Worm (Caenorhabditis elegans) whole organism, L1 larva: ENCODE data around the gene spo-11.

Experiments
- C04F5.9 ChIP-seq: sonication (generic microtip); optimal IDR thresholded peaks from 2 replicates; lab custom pipeline; 2016; ENCODE audit warnings: missing genetic modification characterization, missing compliant biosample characterization
- C34B4.2 ChIP-seq: sonication (generic microtip); optimal IDR thresholded peaks from 2 replicates; lab custom pipeline; 2017; ENCODE audit warnings: mild to moderate bottlenecking, missing genetic modification characterization, missing compliant biosample characterization
- aha-1 ChIP-seq: fragments of 150-350 bp; optimal IDR thresholded peaks from 2 replicates; lab custom pipeline; 2014; ENCODE audit warnings: missing biosample characterization, missing genetic modification characterization
- ama-1 ChIP-seq: fragments of 150-350 bp; optimal IDR thresholded peaks from 2 replicates; lab custom pipeline; 2014
- blmp-1 ChIP-seq: fragments of 150-350 bp; optimal IDR thresholded peaks from 2 replicates; lab custom pipeline; 2014; ENCODE audit warnings: missing biosample characterization, missing genetic modification characterization
- ceh-63 ChIP-seq: fragments of 200-800 bp; sonication (Bioruptor generic); optimal IDR thresholded peaks from 2 replicates; lab custom pipeline; 2018; ENCODE audit warnings: mild to moderate bottlenecking, missing genetic modification characterization, missing compliant biosample characterization
- ceh-82 ChIP-seq, 3 experiments: fragments of 150-350 bp in 1 of 3; sonication (generic microtip) in 2 of 3; optimal IDR thresholded peaks; 2 replicates each; lab custom pipeline; 2014 to 2017; ENCODE audit warnings: missing biosample characterization in 3 of 3, missing genetic modification characterization in 3 of 3
- ceh-88 ChIP-seq: fragments of 200-800 bp; sonication (Bioruptor generic); IDR thresholded peaks from 2 replicates; pipeline ENCODE4 v1.3.6; 2022; ENCODE audit warnings: missing genetic modification characterization, missing compliant biosample characterization
- ceh-90 ChIP-seq: sonication (generic microtip); optimal IDR thresholded peaks from 2 replicates; lab custom pipeline; 2016; ENCODE audit warnings: missing genetic modification characterization, missing compliant biosample characterization
- ces-1 ChIP-seq: fragments of 150-350 bp; optimal IDR thresholded peaks from 2 replicates; lab custom pipeline; 2014; ENCODE audit warnings: missing biosample characterization, missing genetic modification reagents, missing genetic modification characterization
- dsc-1 ChIP-seq: sonication (generic microtip); optimal IDR thresholded peaks from 2 replicates; lab custom pipeline; 2016; ENCODE audit warnings: mild to moderate bottlenecking, missing genetic modification characterization, missing compliant biosample characterization
- efl-1 ChIP-seq, 4 experiments: fragments of 150-350 bp; optimal IDR thresholded peaks in 3 of 4; peaks in 1 of 4; 1 replicate in 1 of 4; 2 replicates in 3 of 4; lab custom pipeline; 2014; ENCODE audit warnings: missing biosample characterization in 2 of 4, missing genetic modification characterization in 2 of 4, missing genetic modification reagents in 2 of 4
- efl-3 ChIP-seq: fragments of 200-800 bp; sonication (Bioruptor generic); optimal IDR thresholded peaks from 2 replicates; lab custom pipeline; 2018; ENCODE audit warnings: mild to moderate bottlenecking, missing genetic modification characterization, missing compliant biosample characterization
- elt-2 ChIP-seq: sonication (generic microtip); optimal IDR thresholded peaks from 2 replicates; lab custom pipeline; 2016; ENCODE audit warnings: missing genetic modification characterization, mild to moderate bottlenecking, inconsistent platforms, missing compliant biosample characterization, missing genetic modification reagents
- elt-3 ChIP-seq, 6 experiments: fragments of 150-350 bp in 1 of 6; sonication (generic microtip); optimal IDR thresholded peaks; 2 replicates each; lab custom pipeline; 2017 to 2018; ENCODE audit warnings: missing biosample characterization in 6 of 6, missing genetic modification characterization in 6 of 6, inconsistent platforms in 1 of 6
- ets-5 ChIP-seq: fragments of 200-800 bp; sonication (Bioruptor generic); IDR thresholded peaks from 2 replicates; pipeline ENCODE4 v1.3.6; 2022; ENCODE audit warnings: missing genetic modification characterization, missing compliant biosample characterization
- fkh-10 ChIP-seq: sonication (generic microtip); optimal IDR thresholded peaks from 2 replicates; lab custom pipeline; 2017; ENCODE audit warnings: missing biosample characterization, missing genetic modification reagents, missing genetic modification characterization
- fkh-8 ChIP-seq: sonication (generic microtip); optimal IDR thresholded peaks from 2 replicates; lab custom pipeline; 2016; ENCODE audit warnings: mild to moderate bottlenecking, missing genetic modification characterization, missing compliant biosample characterization
- fos-1 ChIP-seq: fragments of 150-350 bp; optimal IDR thresholded peaks from 2 replicates; lab custom pipeline; 2014; ENCODE audit warnings: missing biosample characterization, missing genetic modification characterization
- hlh-4 ChIP-seq: sonication (generic microtip); optimal IDR thresholded peaks from 2 replicates; lab custom pipeline; 2016; ENCODE audit warnings: mild to moderate bottlenecking, missing genetic modification characterization, missing compliant biosample characterization
- hpl-2 ChIP-seq: fragments of 150-350 bp; optimal IDR thresholded peaks from 2 replicates; lab custom pipeline; 2014; ENCODE audit warnings: missing biosample characterization, missing genetic modification reagents, missing genetic modification characterization
- isw-1 ChIP-seq: fragments of 200-800 bp; sonication (Bioruptor generic); IDR thresholded peaks from 2 replicates; pipeline ENCODE4 v1.3.6; 2022; ENCODE audit warnings: missing genetic modification characterization, missing compliant biosample characterization
- jun-1 ChIP-seq: fragments of 150-350 bp; optimal IDR thresholded peaks from 2 replicates; lab custom pipeline; 2014; ENCODE audit warnings: missing biosample characterization, missing genetic modification reagents, missing genetic modification characterization
- lin-13 ChIP-seq: fragments of 150-350 bp; optimal IDR thresholded peaks from 2 replicates; lab custom pipeline; 2014; ENCODE audit warnings: missing biosample characterization, missing genetic modification reagents, missing genetic modification characterization
- lin-15B ChIP-seq: fragments of 150-350 bp; sonication (generic microtip); optimal IDR thresholded peaks from 3 replicates; lab custom pipeline; 2014; ENCODE audit warnings: missing biosample characterization, missing genetic modification characterization
- lir-3 ChIP-seq: sonication (generic microtip); optimal IDR thresholded peaks from 2 replicates; lab custom pipeline; 2016; ENCODE audit warnings: mild to moderate bottlenecking, missing genetic modification characterization, moderate library complexity, missing compliant biosample characterization; ENCODE audit not compliant: poor library complexity
- mdl-1 ChIP-seq, 2 experiments: fragments of 150-350 bp; optimal IDR thresholded peaks; 2 replicates each; lab custom pipeline; 2014 to 2017; ENCODE audit warnings: missing biosample characterization in 2 of 2, missing genetic modification characterization in 2 of 2, inconsistent platforms in 1 of 2
- mef-2 ChIP-seq: fragments of 150-350 bp; optimal IDR thresholded peaks from 2 replicates; lab custom pipeline; 2014; ENCODE audit warnings: missing biosample characterization, missing genetic modification characterization
- nhr-12 ChIP-seq: sonication (generic microtip); optimal IDR thresholded peaks from 2 replicates; lab custom pipeline; 2017; ENCODE audit warnings: missing biosample characterization, missing genetic modification characterization
- nhr-20 ChIP-seq: sonication (generic microtip); optimal IDR thresholded peaks from 2 replicates; lab custom pipeline; 2016; ENCODE audit warnings: mild to moderate bottlenecking, missing genetic modification characterization, missing compliant biosample characterization
- nhr-77 ChIP-seq: fragments of 150-350 bp; optimal IDR thresholded peaks from 2 replicates; lab custom pipeline; 2014; ENCODE audit warnings: missing biosample characterization, missing genetic modification characterization
- nhr-85 ChIP-seq: sonication (generic microtip); peaks from one replicate; lab custom pipeline; 2016; ENCODE audit warnings: missing genetic modification characterization, inconsistent platforms, missing compliant biosample characterization
- nhr-90 ChIP-seq: sonication (generic microtip); optimal IDR thresholded peaks from 2 replicates; lab custom pipeline; 2016; ENCODE audit warnings: mild to moderate bottlenecking, missing genetic modification characterization, missing compliant biosample characterization; ENCODE audit not compliant: poor library complexity
- rnt-1 ChIP-seq: sonication (generic microtip); optimal IDR thresholded peaks from 2 replicates; lab custom pipeline; 2016; ENCODE audit warnings: mild to moderate bottlenecking, missing genetic modification characterization, moderate library complexity, missing compliant biosample characterization
- snpc-4 ChIP-seq: fragments of 150-350 bp; optimal IDR thresholded peaks from 2 replicates; lab custom pipeline; 2014; ENCODE audit warnings: missing biosample characterization, missing genetic modification characterization
- sox-4 ChIP-seq: sonication (generic microtip); optimal IDR thresholded peaks from 2 replicates; lab custom pipeline; 2016; ENCODE audit warnings: missing genetic modification characterization, missing compliant biosample characterization
- sptf-1 ChIP-seq: fragments of 150-350 bp; optimal IDR thresholded peaks from 2 replicates; lab custom pipeline; 2014; ENCODE audit warnings: missing biosample characterization, missing genetic modification characterization
- sup-37 ChIP-seq: fragments of 200-800 bp; sonication (Bioruptor generic); optimal IDR thresholded peaks from 2 replicates; lab custom pipeline; 2018; ENCODE audit warnings: mild to moderate bottlenecking, missing genetic modification characterization, missing compliant biosample characterization
- tlp-1 ChIP-seq: fragments of 150-350 bp; optimal IDR thresholded peaks from 2 replicates; lab custom pipeline; 2014; ENCODE audit warnings: missing biosample characterization, missing genetic modification characterization
- unc-86 ChIP-seq: sonication (generic microtip); optimal IDR thresholded peaks from 2 replicates; lab custom pipeline; 2016; ENCODE audit warnings: missing genetic modification characterization, missing compliant biosample characterization
- unc-98 ChIP-seq: fragments of 200-800 bp; sonication (Bioruptor generic); IDR thresholded peaks from 2 replicates; pipeline ENCODE4 v1.3.6; 2022; ENCODE audit warnings: missing genetic modification characterization, missing compliant biosample characterization
- vab-15 ChIP-seq: sonication (generic microtip); optimal IDR thresholded peaks from 2 replicates; lab custom pipeline; 2017; ENCODE audit warnings: missing genotype, mild to moderate bottlenecking, missing genetic modification characterization, missing compliant biosample characterization
- xbp-1 ChIP-seq: sonication (generic microtip); optimal IDR thresholded peaks from 2 replicates; lab custom pipeline; 2016; ENCODE audit warnings: missing genetic modification characterization, missing compliant biosample characterization
- zag-1 ChIP-seq: fragments of 150-350 bp; optimal IDR thresholded peaks from 2 replicates; lab custom pipeline; 2014; ENCODE audit warnings: missing biosample characterization, missing genetic modification characterization
- zip-4 ChIP-seq: fragments of 200-800 bp; sonication (Bioruptor generic); optimal IDR thresholded peaks from 2 replicates; lab custom pipeline; 2018; ENCODE audit warnings: mild to moderate bottlenecking, missing genetic modification characterization, moderate library complexity, missing compliant biosample characterization
- ztf-11 ChIP-seq, 2 experiments: sonication (generic microtip); optimal IDR thresholded peaks; 2 replicates each; lab custom pipeline; 2016 to 2017; ENCODE audit warnings: missing genetic modification characterization in 2 of 2, missing biosample characterization in 1 of 2, missing compliant biosample characterization in 1 of 2

Gene spo-11

DNA sequence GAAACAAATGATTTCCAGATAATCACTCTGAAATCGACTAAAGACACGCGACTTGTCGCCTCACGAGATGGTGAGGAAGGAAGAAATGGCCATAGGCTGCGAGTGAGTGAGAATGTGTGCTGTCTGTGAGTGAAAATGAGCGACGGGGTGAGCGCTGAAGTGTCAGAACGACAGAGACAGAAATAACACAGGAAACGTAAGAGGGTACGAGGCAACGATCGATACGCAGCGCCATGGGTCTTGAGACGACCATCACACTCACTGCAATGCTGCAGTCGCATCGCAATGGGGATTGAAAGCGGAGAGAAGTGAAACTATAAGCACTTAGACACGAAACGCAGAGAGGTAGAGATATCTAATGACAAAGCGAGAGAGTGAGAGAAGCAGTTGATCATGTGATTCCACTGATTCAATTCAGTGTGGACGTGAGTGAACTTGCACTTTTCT is 41.9 kb downstream of the spo-11 start (continued):
- TF ChIP-seq lir-3 = peak; percentile 89
- TF ChIP-seq efl-1 (optimal IDR thresholded peaks at IDR 0.05; lab: Kevin White, UChicago) = peak; percentile 86 to 92
- TF ChIP-seq efl-1 (GFP tag; optimal IDR thresholded peaks at IDR 0.05 in 1 of 2; lab: Kevin White, UChicago) = peak; percentile 67 to 97
- TF ChIP-seq zag-1 (tag; lab: Kevin White, UChicago) = peak; percentile 100
- no peak for TF ChIP-seq ces-1 (GFP tag; lab: Kevin White, UChicago)
- TF ChIP-seq C04F5.9 (tag; lab: Kevin White, UChicago) = peak; percentile 67
- no peak for TF ChIP-seq ets-5 (GFP tag; lab: Robert Waterston, UW)
- TF ChIP-seq mdl-1 (tag; optimal IDR thresholded peaks at IDR 0.05; lab: Kevin White, UChicago) = peak in 1 of 2 experiments; percentile 95
- peak; percentile 91 for TF ChIP-seq fos-1 (tag; lab: Kevin White, UChicago)
- TF ChIP-seq ceh-63 = no peak
- peak; percentile 45 for TF ChIP-seq C34B4.2
- TF ChIP-seq sup-37 (GFP tag; lab: Kevin White, UChicago) = peak; percentile 42
- no peak for TF ChIP-seq sptf-1 (tag; lab: Kevin White, UChicago)
- peak; percentile 63 for TF ChIP-seq vab-15 (tag; lab: Kevin White, UChicago)
- TF ChIP-seq unc-86 (tag; lab: Kevin White, UChicago) = peak; percentile 92
- TF ChIP-seq jun-1 (tag; lab: Kevin White, UChicago) = peak; percentile 92
- TF ChIP-seq zip-4 (GFP tag; lab: Kevin White, UChicago) = peak; percentile 60
- peak; percentile 97 for TF ChIP-seq fkh-8 (tag; lab: Kevin White, UChicago)
- TF ChIP-seq elt-2 (tag; lab: Kevin White, UChicago) = peak; percentile 65
- no peak for TF ChIP-seq tlp-1 (tag; lab: Kevin White, UChicago)
- no peak for TF ChIP-seq nhr-12 (tag; lab: Kevin White, UChicago)
- TF ChIP-seq lin-13 = peak; percentile 93
- TF ChIP-seq rnt-1 (tag; lab: Kevin White, UChicago) = peak; percentile 84
- no peak for TF ChIP-seq hlh-4 (tag; lab: Kevin White, UChicago)
- TF ChIP-seq mef-2 = peak; percentile 84
- no peak; the same call in 1 of the 2 replicates for TF ChIP-seq unc-98 (GFP tag; lab: Robert Waterston, UW)
- peak; percentile 86 for TF ChIP-seq blmp-1 (tag; lab: Kevin White, UChicago)
- peak in 1 of 2 experiments; percentile 77 for TF ChIP-seq ztf-11 (tag; optimal IDR thresholded peaks at IDR 0.05; lab: Kevin White, UChicago)
- TF ChIP-seq ama-1 (lab: Kevin White, UChicago) = peak; percentile 73
- peak; percentile 92 for TF ChIP-seq fkh-10 (GFP tag; lab: Kevin White, UChicago)
- peak; percentile 90 for TF ChIP-seq nhr-90 (tag; lab: Kevin White, UChicago)
- peak; percentile 93 for TF ChIP-seq dsc-1 (tag; lab: Kevin White, UChicago)
- TF ChIP-seq sox-4 (tag; lab: Kevin White, UChicago) = peak; percentile 65
- TF ChIP-seq efl-3 (GFP tag; lab: Kevin White, UChicago) = no peak
- peak; percentile 84 for TF ChIP-seq isw-1 (GFP tag; lab: Robert Waterston, UW)
- peak; percentile 71 for TF ChIP-seq snpc-4
- peak; percentile 94 for TF ChIP-seq xbp-1 (tag; lab: Kevin White, UChicago)
- peak; percentile 95 for TF ChIP-seq nhr-77 (tag; lab: Kevin White, UChicago)
- TF ChIP-seq ceh-82 (tag; optimal IDR thresholded peaks at IDR 0.05; lab: Kevin White, UChicago) = peak; percentile 80 to 92 (median 90)
- 0 out of 2 replicates have a peak, but pooled peaks have one; percentile 52 for TF ChIP-seq ceh-88 (GFP tag; lab: Robert Waterston, UW)
- peak; percentile 96 for TF ChIP-seq nhr-20 (tag; lab: Kevin White, UChicago)
- TF ChIP-seq elt-3 (tag; optimal IDR thresholded peaks at IDR 0.05; lab: Kevin White, UChicago) = peak in 4 of 6 experiments; percentile 28 to 90 (median 75)
- TF ChIP-seq lin-15B (tag; lab: Kevin White, UChicago) = no peak
- TF ChIP-seq aha-1 = peak; percentile 42
- peak; percentile 98 for TF ChIP-seq nhr-85 (tag; lab: Kevin White, UChicago)
- peak; percentile 54 for TF ChIP-seq hpl-2 (GFP tag; lab: Kevin White, UChicago)
- TF ChIP-seq ceh-90 (tag; lab: Kevin White, UChicago) = no peak
